Worm (Caenorhabditis elegans): ENCODE measurements around the gene F55A11.7.

The F55A11.7 gene

DNA sequence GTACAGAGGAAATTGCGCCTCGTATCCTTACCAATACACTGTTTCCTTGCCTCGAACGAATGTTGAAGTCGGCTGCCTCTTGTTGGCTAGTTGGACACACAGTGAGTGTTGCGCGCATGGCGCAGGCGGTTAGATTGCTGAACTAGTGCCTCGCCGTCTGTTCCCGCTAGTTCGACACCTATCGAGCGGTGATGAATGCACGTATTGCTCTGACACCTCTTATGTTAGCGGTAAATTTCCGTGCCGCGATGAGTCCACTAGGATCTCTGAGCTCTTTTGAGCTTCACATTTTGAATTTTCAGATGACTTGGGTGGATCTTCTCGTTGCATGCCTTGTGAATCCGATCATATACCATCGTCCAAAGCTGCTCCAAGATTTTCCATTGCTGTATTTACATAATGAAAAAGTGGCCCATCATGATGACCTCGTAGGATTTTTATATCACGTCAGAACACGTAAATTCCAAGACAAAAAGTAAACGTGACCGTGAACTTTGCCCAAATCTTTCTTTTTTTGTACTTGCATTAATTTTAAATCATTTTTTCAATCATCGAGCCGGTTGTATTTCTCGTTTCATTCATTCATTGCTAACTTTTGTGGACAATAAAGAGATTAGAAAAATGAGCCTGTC, 4.3 kb downstream of the F55A11.7 start, which contains the start of gene F55A11.11 (continued):
- TF ChIP-seq ZK546.5 (tag; optimal IDR thresholded peaks at IDR 0.05): no peak
- no peak for TF ChIP-seq nhr-10 (tag; optimal IDR thresholded peaks at IDR 0.05)
- no peak for TF ChIP-seq nhr-23 (tag; optimal IDR thresholded peaks at IDR 0.05)
- no peak for TF ChIP-seq elt-3 (tag; optimal IDR thresholded peaks at IDR 0.05)
- no peak for TF ChIP-seq unc-62 (GFP tag; optimal IDR thresholded peaks at IDR 0.05)
- peak; percentile 70 for TF ChIP-seq Y55F3AM.14 (GFP tag; optimal IDR thresholded peaks at IDR 0.05)
- no peak for TF ChIP-seq mab-5 (tag; optimal IDR thresholded peaks at IDR 0.05)
- no peak for TF ChIP-seq skn-1 (tag; optimal IDR thresholded peaks at IDR 0.05)
- TF ChIP-seq ama-1 (optimal IDR thresholded peaks at IDR 0.05): no peak

- TF ChIP-seq elt-3 (tag; optimal IDR thresholded peaks at IDR 0.05) (no peak), nhr-129 (tag; optimal IDR thresholded peaks at IDR 0.05) (no peak), skn-1 (tag; optimal IDR thresholded peaks at IDR 0.05) (no peak), mab-5 (tag; optimal IDR thresholded peaks at IDR 0.05) (no peak), nhr-77 (tag; optimal IDR thresholded peaks at IDR 0.05) (no peak), ama-1 (optimal IDR thresholded peaks at IDR 0.05) (no peak), ztf-4 (tag; optimal IDR thresholded peaks at IDR 0.05) (no peak), R02D3.7 (tag; optimal IDR thresholded peaks at IDR 0.05) (no peak), C34F6.9 (tag; optimal IDR thresholded peaks at IDR 0.05) (peak; percentile 46), peb-1 (tag; optimal IDR thresholded peaks at IDR 0.05) (no peak), nhr-23 (tag; optimal IDR thresholded peaks at IDR 0.05) (no peak), nhr-12 (tag; optimal IDR thresholded peaks at IDR 0.05) (no peak), mdl-1 (tag; optimal IDR thresholded peaks at IDR 0.05) (no peak), unc-62 (GFP tag; optimal IDR thresholded peaks at IDR 0.05) (peak; percentile 45), Y55F3AM.14 (GFP tag; optimal IDR thresholded peaks at IDR 0.05) (no peak), sma-3 (GFP tag; optimal IDR thresholded peaks at IDR 0.05) (no peak), alr-1 (tag; optimal IDR thresholded peaks at IDR 0.05) (no peak), gmeb-1 (tag; optimal IDR thresholded peaks at IDR 0.05) (no peak), ceh-82 (tag; optimal IDR thresholded peaks at IDR 0.05) (no peak), nhr-6 (tag; optimal IDR thresholded peaks at IDR 0.05) (no peak), nhr-25 (tag; optimal IDR thresholded peaks at IDR 0.05) (peak; percentile 21), lin-11 (tag; optimal IDR thresholded peaks at IDR 0.05) (no peak), snpc-4 (tag; optimal IDR thresholded peaks at IDR 0.05) (no peak), nhr-11 (tag; optimal IDR thresholded peaks at IDR 0.05) (no peak), sma-9 (GFP tag; optimal IDR thresholded peaks at IDR 0.05) (peak; percentile 40), sma-9 (tag; optimal IDR thresholded peaks at IDR 0.05) (no peak), sem-4 (tag; optimal IDR thresholded peaks at IDR 0.05) (no peak), unc-39 (tag; optimal IDR thresholded peaks at IDR 0.05) (no peak), crh-2 (tag; optimal IDR thresholded peaks at IDR 0.05) (peak; percentile 20), nhr-10 (tag; optimal IDR thresholded peaks at IDR 0.05) (no peak), ztf-1 (GFP tag; conservative IDR thresholded peaks at IDR 0.05) (no peak), zag-1 (tag; optimal IDR thresholded peaks at IDR 0.05) (no peak)
Observed at ce11 chrV:11779810-11780209, 7.4 kb downstream of the F55A11.7 start.

DNA sequence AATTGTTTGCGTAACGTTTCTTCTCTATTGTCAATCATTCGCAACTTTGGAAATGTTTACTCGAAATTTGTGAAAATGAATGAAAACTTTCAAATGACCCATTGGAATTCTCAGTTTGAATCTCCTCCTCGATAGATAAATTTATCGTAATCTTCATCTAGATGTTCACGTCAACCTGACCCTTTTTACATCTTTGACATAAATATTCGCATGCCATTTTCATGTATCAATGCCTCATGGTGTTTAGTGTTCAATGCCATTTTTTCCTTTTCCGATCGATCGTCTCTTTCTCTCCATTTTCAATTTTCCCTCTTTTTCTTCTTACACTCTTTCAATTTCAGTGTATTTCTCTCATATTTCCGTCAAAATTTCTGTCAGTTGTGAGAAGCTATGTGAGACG, 7.9 kb downstream of the F55A11.7 start:
- TF ChIP-seq ceh-16 (tag; optimal IDR thresholded peaks at IDR 0.05): peak; percentile 68
- TF ChIP-seq sma-9 (GFP tag; optimal IDR thresholded peaks at IDR 0.05): peak; percentile 21
- TF ChIP-seq sma-9 (tag; optimal IDR thresholded peaks at IDR 0.05): no peak
- peak; percentile 57 for TF ChIP-seq elt-1 (tag; optimal IDR thresholded peaks at IDR 0.05)
- no peak for TF ChIP-seq lin-39 (tag; optimal IDR thresholded peaks at IDR 0.05)
- TF ChIP-seq nhr-25 (tag; optimal IDR thresholded peaks at IDR 0.05): peak; percentile 13
- no peak for TF ChIP-seq lsy-2 (tag; optimal IDR thresholded peaks at IDR 0.05)

- TF ChIP-seq elt-1 (tag; optimal IDR thresholded peaks at IDR 0.05) (no peak), mdl-1 (tag; optimal IDR thresholded peaks at IDR 0.05) (no peak), aly-2 (tag; optimal IDR thresholded peaks at IDR 0.05) (no peak), peb-1 (tag; optimal IDR thresholded peaks at IDR 0.05) (no peak), nhr-21 (tag; optimal IDR thresholded peaks at IDR 0.05) (peak; percentile 11), ceh-82 (tag; optimal IDR thresholded peaks at IDR 0.05) (no peak), lin-39 (tag; optimal IDR thresholded peaks at IDR 0.05) (no peak), unc-55 (GFP tag; optimal IDR thresholded peaks at IDR 0.05) (no peak), egl-27 (tag; optimal IDR thresholded peaks at IDR 0.05) (no peak), nhr-237 (tag; optimal IDR thresholded peaks at IDR 0.05) (no peak), snpc-4 (tag; optimal IDR thresholded peaks at IDR 0.05) (no peak), mab-5 (tag; optimal IDR thresholded peaks at IDR 0.05) (no peak), crh-2 (tag; optimal IDR thresholded peaks at IDR 0.05) (peak; percentile 58), unc-39 (tag; optimal IDR thresholded peaks at IDR 0.05) (no peak), nhr-6 (tag; optimal IDR thresholded peaks at IDR 0.05) (no peak), sma-9 (GFP tag; optimal IDR thresholded peaks at IDR 0.05) (peak; percentile 74), sma-9 (tag; optimal IDR thresholded peaks at IDR 0.05) (no peak), lsy-2 (tag; optimal IDR thresholded peaks at IDR 0.05) (peak in 1 of 2 experiments; percentile 45), nhr-25 (tag; optimal IDR thresholded peaks at IDR 0.05) (peak; percentile 25), sem-4 (tag; optimal IDR thresholded peaks at IDR 0.05) (no peak), R02D3.7 (tag; optimal IDR thresholded peaks at IDR 0.05) (no peak), zag-1 (tag; optimal IDR thresholded peaks at IDR 0.05) (no peak), ceh-16 (tag; optimal IDR thresholded peaks at IDR 0.05) (no peak), nhr-12 (tag; optimal IDR thresholded peaks at IDR 0.05) (no peak), unc-62 (GFP tag; optimal IDR thresholded peaks at IDR 0.05) (no peak), ztf-11 (tag; optimal IDR thresholded peaks at IDR 0.05) (no peak), alr-1 (tag; optimal IDR thresholded peaks at IDR 0.05) (no peak), C34F6.9 (tag; optimal IDR thresholded peaks at IDR 0.05) (no peak), Y55F3AM.14 (GFP tag; optimal IDR thresholded peaks at IDR 0.05) (no peak), dmd-4 (tag; optimal IDR thresholded peaks at IDR 0.05) (no peak)
Observed at ce11 chrV:11777846-11778245, 9.4 kb downstream of the F55A11.7 start.

All from whole organism, L2 larva.